Worm (Caenorhabditis elegans) whole organism, L1 larva: ENCODE data around the gene C33A12.19.

Source experiments
- ces-1 ChIP-seq: fragments of 150-350 bp; optimal IDR thresholded peaks from 2 replicates; lab custom pipeline; 2014; ENCODE audit warnings: missing biosample characterization, missing genetic modification reagents, missing genetic modification characterization
- nhr-11 ChIP-seq: fragments of 150-350 bp; optimal IDR thresholded peaks from 2 replicates; lab custom pipeline; 2014; ENCODE audit warnings: missing biosample characterization, missing genetic modification characterization

- TF ChIP-seq ces-1 (no peak), nhr-11 (tag; lab: Kevin White, UChicago) (no peak)
Measured at ce11 chrIV:9510439-9510838, 6.4 kb upstream of the C33A12.19 start, which contains the start of gene C33A12.4.
